Fruit fly (Drosophila melanogaster) whole organism, embryonic: Measurements from ENCODE around the gene CG42494.

Experiments used
- Abd-B ChIP-seq: fragments of 200-800 bp; sonication (Bioruptor generic); optimal IDR thresholded peaks from 2 replicates; lab custom pipeline; 2018; ENCODE audit warnings: missing biosample characterization, mild to moderate bottlenecking, missing genetic modification characterization, moderate library complexity
- BtbVII ChIP-seq: fragments of 200-800 bp; sonication (Bioruptor generic); optimal IDR thresholded peaks from 3 replicates; lab custom pipeline; 2017; ENCODE audit warnings: missing biosample characterization, mild to moderate bottlenecking, missing genetic modification characterization
- Bteb2 ChIP-seq: fragments of 200-800 bp; sonication (Bioruptor generic); optimal IDR thresholded peaks from 2 replicates; lab custom pipeline; 2016; ENCODE audit warnings: missing biosample characterization, missing genetic modification characterization
- CG11504 ChIP-seq: fragments of 200-800 bp; sonication (Bioruptor generic); optimal IDR thresholded peaks from 3 replicates; lab custom pipeline; 2019; ENCODE audit warnings: missing biosample characterization, mild to moderate bottlenecking, missing genetic modification characterization, moderate library complexity
- CG11723 ChIP-seq: fragments of 200-800 bp; sonication (Bioruptor generic); optimal IDR thresholded peaks from 2 replicates; lab custom pipeline; 2017; ENCODE audit warnings: missing biosample characterization, mild to moderate bottlenecking, missing genetic modification characterization
- CG1233 ChIP-seq: fragments of 200-800 bp; sonication (Bioruptor generic); optimal IDR thresholded peaks from 4 replicates; lab custom pipeline; 2018; ENCODE audit warnings: missing biosample characterization, mild to moderate bottlenecking, missing genetic modification characterization
- CG12744 ChIP-seq: fragments of 200-800 bp; sonication (Bioruptor generic); optimal IDR thresholded peaks from 2 replicates; lab custom pipeline; 2016; ENCODE audit warnings: missing biosample characterization, missing genetic modification characterization
- CG12769 ChIP-seq: fragments of 200-800 bp; sonication (Bioruptor generic); optimal IDR thresholded peaks from 2 replicates; lab custom pipeline; 2019; ENCODE audit warnings: missing biosample characterization, mild to moderate bottlenecking, missing genetic modification characterization, moderate library complexity
- CG14014 ChIP-seq: fragments of 200-800 bp; sonication (Bioruptor generic); IDR thresholded peaks from 2 replicates; pipeline ENCODE4 v1.3.6; 2022; ENCODE audit warnings: missing biosample characterization, missing genetic modification characterization
- CG14441 ChIP-seq: fragments of 200-800 bp; sonication (Bioruptor generic); IDR thresholded peaks from 2 replicates; pipeline ENCODE4 v1.3.6; 2022; ENCODE audit warnings: missing biosample characterization, missing genetic modification characterization
- CG14965 ChIP-seq: fragments of 200-800 bp; sonication (Bioruptor generic); optimal IDR thresholded peaks from 2 replicates; lab custom pipeline; 2016; ENCODE audit warnings: missing biosample characterization, missing genetic modification characterization, borderline replicate concordance
- CG16863 ChIP-seq: fragments of 200-800 bp; sonication (Bioruptor generic); optimal IDR thresholded peaks from 3 replicates; lab custom pipeline; 2016; ENCODE audit warnings: missing biosample characterization, missing genetic modification characterization
- CG17802 ChIP-seq: fragments of 200-800 bp; sonication (Bioruptor generic); optimal IDR thresholded peaks from 2 replicates; lab custom pipeline; 2018; ENCODE audit warnings: missing biosample characterization, mild to moderate bottlenecking, missing genetic modification characterization, moderate library complexity
- CG18262 ChIP-seq: fragments of 200-800 bp; optimal IDR thresholded peaks from 3 replicates; lab custom pipeline; 2019; ENCODE audit warnings: missing biosample characterization, mild to moderate bottlenecking, missing genetic modification characterization, moderate library complexity
- CG18619 ChIP-seq: fragments of 200-800 bp; sonication (Bioruptor generic); optimal IDR thresholded peaks from 3 replicates; lab custom pipeline; 2017; ENCODE audit warnings: missing biosample characterization, mild to moderate bottlenecking, missing genetic modification characterization
- CG2678 ChIP-seq: fragments of 200-800 bp; sonication (Bioruptor generic); optimal IDR thresholded peaks from 3 replicates; lab custom pipeline; 2019; ENCODE audit warnings: missing biosample characterization, mild to moderate bottlenecking, missing genetic modification characterization, moderate library complexity
- CG30020 ChIP-seq: fragments of 200-800 bp; optimal IDR thresholded peaks from 2 replicates; lab custom pipeline; 2019; ENCODE audit warnings: missing biosample characterization, mild to moderate bottlenecking, missing genetic modification characterization, moderate library complexity
- CG3065 ChIP-seq: fragments of 200-800 bp; sonication (Bioruptor generic); optimal IDR thresholded peaks from 2 replicates; lab custom pipeline; 2016; ENCODE audit warnings: missing biosample characterization, missing genetic modification characterization
- CG3726 ChIP-seq: fragments of 200-800 bp; sonication (Bioruptor generic); IDR thresholded peaks from 3 replicates; pipeline ENCODE4, ENCODE4 v1.3.6; 2022; ENCODE audit warnings: missing biosample characterization, missing genetic modification characterization
- CG6813 ChIP-seq: fragments of 200-800 bp; sonication (Bioruptor generic); optimal IDR thresholded peaks from 2 replicates; lab custom pipeline; 2017; ENCODE audit warnings: missing biosample characterization, missing genetic modification characterization, mild to moderate bottlenecking, moderate library complexity, missing genetic modification reagents
- CG7745 ChIP-seq: fragments of 200-800 bp; sonication (Bioruptor generic); optimal IDR thresholded peaks from 2 replicates; lab custom pipeline; 2018; ENCODE audit warnings: missing biosample characterization, mild to moderate bottlenecking, missing genetic modification characterization, moderate library complexity
- CG8281 ChIP-seq: fragments of 200-800 bp; sonication (Bioruptor generic); optimal IDR thresholded peaks from 2 replicates; lab custom pipeline; 2018; ENCODE audit warnings: missing biosample characterization, mild to moderate bottlenecking, missing genetic modification characterization, moderate library complexity
- CG8359 ChIP-seq: fragments of 200-800 bp; sonication (Bioruptor generic); optimal IDR thresholded peaks from 2 replicates; lab custom pipeline; 2017; ENCODE audit warnings: missing biosample characterization, mild to moderate bottlenecking, missing genetic modification characterization, borderline replicate concordance
- CG8388 ChIP-seq: fragments of 200-800 bp; sonication (Bioruptor generic); optimal IDR thresholded peaks from 2 replicates; lab custom pipeline; 2019; ENCODE audit warnings: missing biosample characterization, mild to moderate bottlenecking, missing genetic modification characterization, moderate library complexity
- CG8765 ChIP-seq: fragments of 200-800 bp; sonication (Bioruptor generic); IDR thresholded peaks from 2 replicates; pipeline ENCODE4 v1.3.6; 2022; ENCODE audit warnings: missing biosample characterization, missing genetic modification characterization
- CG8924 ChIP-seq: fragments of 200-800 bp; optimal IDR thresholded peaks from 3 replicates; lab custom pipeline; 2019; ENCODE audit warnings: missing biosample characterization, mild to moderate bottlenecking, missing genetic modification characterization, moderate library complexity
- Dad ChIP-seq: fragments of 200-800 bp; sonication (Bioruptor generic); optimal IDR thresholded peaks from 3 replicates; lab custom pipeline; 2016; ENCODE audit warnings: missing biosample characterization, missing genetic modification characterization
- Dll ChIP-seq: fragments of 200-800 bp; sonication (Bioruptor generic); IDR thresholded peaks from 4 replicates; pipeline ENCODE4 v1.3.6; 2022; ENCODE audit warnings: missing biosample characterization, missing genetic modification characterization; ENCODE audit not compliant: partially characterized antibody
- Doc3 ChIP-seq: fragments of 200-800 bp; sonication (Bioruptor generic); IDR thresholded peaks from 3 replicates; pipeline ENCODE4 v1.3.6; 2022; ENCODE audit warnings: missing biosample characterization, missing genetic modification characterization; ENCODE audit not compliant: partially characterized antibody
- Ets97D ChIP-seq: fragments of 200-800 bp; sonication (Bioruptor generic); optimal IDR thresholded peaks from 3 replicates; lab custom pipeline; 2016; ENCODE audit warnings: missing biosample characterization, missing genetic modification characterization
- Gug ChIP-seq: fragments of 200-800 bp; sonication (Bioruptor generic); IDR thresholded peaks from 4 replicates; pipeline ENCODE4 v1.3.6; 2022; ENCODE audit warnings: missing biosample characterization, missing genetic modification characterization
- HLH3B ChIP-seq: fragments of 200-800 bp; sonication (Bioruptor generic); IDR thresholded peaks from 2 replicates; pipeline ENCODE4 v1.3.6; 2022; ENCODE audit warnings: missing biosample characterization, missing genetic modification characterization
- Hmx ChIP-seq: fragments of 200-800 bp; sonication (Bioruptor generic); optimal IDR thresholded peaks from 2 replicates; lab custom pipeline; 2016; ENCODE audit warnings: missing biosample characterization, missing genetic modification characterization
- Lpt ChIP-seq: fragments of >200 bp; optimal IDR thresholded peaks from 2 replicates; lab custom pipeline; 2018; ENCODE audit warnings: missing biosample characterization, missing genetic modification characterization
- Mad ChIP-seq: fragments of 200-800 bp; sonication (Bioruptor generic); optimal IDR thresholded peaks from 2 replicates; lab custom pipeline; 2016; ENCODE audit warnings: missing biosample characterization, missing genetic modification characterization
- Oaz ChIP-seq: fragments of 200-800 bp; sonication (Bioruptor generic); IDR thresholded peaks from 2 replicates; pipeline ENCODE4 v1.3.6; 2022; ENCODE audit warnings: missing biosample characterization, missing genetic modification characterization
- Opbp ChIP-seq: fragments of 200-800 bp; sonication (Bioruptor generic); IDR thresholded peaks from 3 replicates; pipeline ENCODE4 v1.3.6; 2022; ENCODE audit warnings: missing biosample characterization, missing genetic modification characterization; ENCODE audit not compliant: partially characterized antibody
- cg ChIP-seq: fragments of 200-800 bp; sonication (Bioruptor generic); optimal IDR thresholded peaks from 3 replicates; lab custom pipeline; 2019; ENCODE audit warnings: missing biosample characterization, mild to moderate bottlenecking, missing genetic modification characterization, moderate library complexity
- dpn ChIP-seq, 2 experiments: fragments of 200-800 bp; sonication (Bioruptor generic); optimal IDR thresholded peaks; 3 replicates each; lab custom pipeline; 2016; ENCODE audit warnings: missing biosample characterization in 2 of 2, missing genetic modification characterization in 2 of 2
- emc ChIP-seq: fragments of 200-800 bp; sonication (Bioruptor generic); optimal IDR thresholded peaks from 2 replicates; lab custom pipeline; 2016; ENCODE audit warnings: missing biosample characterization, missing genetic modification characterization
- eyg ChIP-seq: fragments of 200-800 bp; sonication (Bioruptor generic); optimal IDR thresholded peaks from 3 replicates; lab custom pipeline; 2016; ENCODE audit warnings: missing biosample characterization, missing genetic modification characterization
- fd102C ChIP-seq: fragments of 200-800 bp; sonication (Bioruptor generic); optimal IDR thresholded peaks from 2 replicates; lab custom pipeline; 2018; ENCODE audit warnings: missing biosample characterization, mild to moderate bottlenecking, missing genetic modification characterization, moderate library complexity
- fru ChIP-seq: fragments of >200 bp; optimal IDR thresholded peaks from 2 replicates; lab custom pipeline; 2017
- ftz-f1 ChIP-seq: fragments of 200-800 bp; sonication (Bioruptor generic); optimal IDR thresholded peaks from 2 replicates; lab custom pipeline; 2016; ENCODE audit warnings: missing biosample characterization, missing genetic modification characterization
- gro ChIP-seq: fragments of 200-800 bp; sonication (Bioruptor generic); optimal IDR thresholded peaks from 2 replicates; lab custom pipeline; 2016; ENCODE audit warnings: missing biosample characterization, missing genetic modification characterization
- nmo ChIP-seq: fragments of 200-800 bp; sonication (Bioruptor generic); optimal IDR thresholded peaks from 2 replicates; lab custom pipeline; 2018; ENCODE audit warnings: missing biosample characterization, mild to moderate bottlenecking, missing genetic modification characterization, moderate library complexity
- prd ChIP-seq, 3 experiments: fragments of >200 bp in 2 of 3; fragments of 200-800 bp in 1 of 3; sonication (Bioruptor generic) in 1 of 3; optimal IDR thresholded peaks in 2 of 3; IDR thresholded peaks in 1 of 3; 2 replicates in 2 of 3; 3 replicates in 1 of 3; pipeline versions ENCODE4 v1.3.6 to Lab custom; 2017 to 2022; ENCODE audit warnings: missing biosample characterization in 1 of 3, missing genetic modification characterization in 1 of 3
- rib ChIP-seq: fragments of 200-800 bp; sonication (Bioruptor generic); IDR thresholded peaks from 2 replicates; pipeline ENCODE4 v1.3.6; 2022; ENCODE audit warnings: missing biosample characterization, missing genetic modification characterization
- sens ChIP-seq: fragments of 200-800 bp; sonication (Bioruptor generic); peaks from one replicate; lab custom pipeline; 2016; ENCODE audit warnings: missing biosample characterization, missing genetic modification characterization
- sqz ChIP-seq: fragments of 200-800 bp; sonication (Bioruptor generic); optimal IDR thresholded peaks from 3 replicates; lab custom pipeline; 2018; ENCODE audit warnings: missing biosample characterization, mild to moderate bottlenecking, missing genetic modification characterization
- tio ChIP-seq: fragments of 200-800 bp; sonication (Bioruptor generic); optimal IDR thresholded peaks from 2 replicates; lab custom pipeline; 2017; ENCODE audit warnings: missing biosample characterization, missing genetic modification characterization, inconsistent platforms

Gene CG42494

DNA sequence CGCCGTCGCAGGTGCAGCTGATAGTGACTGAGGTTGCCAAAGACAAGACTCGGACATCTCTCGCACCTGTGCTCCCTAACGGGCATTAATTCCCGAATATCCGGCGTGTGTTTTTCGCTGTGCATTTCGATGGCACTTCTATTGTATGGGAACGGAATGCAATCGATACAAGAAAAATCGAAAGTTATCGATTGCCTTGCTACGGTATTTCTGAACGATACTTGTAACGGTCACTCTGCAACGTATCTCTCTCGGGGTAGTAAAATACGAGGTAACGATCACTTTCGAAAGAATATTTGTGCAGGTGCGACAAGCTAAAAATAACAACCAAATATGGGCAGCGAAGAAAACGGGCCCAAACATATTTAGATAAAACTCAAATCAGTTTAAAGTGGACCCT, 19.3 kb upstream of the CG42494 start, which contains the start of gene CG32280 (continued):
- TF ChIP-seq Hmx (no peak), CG3065 (no peak), CG1233 (no peak), dpn (GFP tag; optimal IDR thresholded peaks at IDR 0.05; lab: Kevin White, UChicago) (peak; percentile 13 to 38), CG18262 (tag; lab: Kevin White, UChicago) (no peak), Ets97D (GFP tag; lab: Kevin White, UChicago) (peak; percentile 38), CG8359 (GFP tag; lab: Kevin White, UChicago) (no peak), prd (optimal IDR thresholded peaks at IDR 0.05; lab: Kevin White, UChicago) (no peak), prd (GFP tag; IDR thresholded peaks at IDR 0.05; lab: Robert Waterston, UW) (no peak), CG6813 (GFP tag; lab: Kevin White, UChicago) (peak; percentile 29), CG8388 (GFP tag; lab: Kevin White, UChicago) (no peak), CG11504 (no peak), CG16863 (no peak), CG30020 (tag; lab: Kevin White, UChicago) (peak; percentile 31), CG14965 (no peak), cg (GFP tag; lab: Kevin White, UChicago) (no peak), BtbVII (GFP tag; lab: Kevin White, UChicago) (no peak), sens (GFP tag; lab: Kevin White, UChicago) (peak; percentile 91), Opbp (GFP tag; lab: Robert Waterston, UW) (peak; percentile 87; the same call in 2 of the 3 replicates), CG8765 (no peak), CG12744 (no peak), Bteb2 (peak; percentile 5), emc (no peak), CG17802 (tag; lab: Kevin White, UChicago) (no peak), Lpt (GFP tag; lab: Kevin White, UChicago) (no peak), Mad (GFP tag; lab: Kevin White, UChicago) (peak; percentile 10), CG11723 (GFP tag; lab: Kevin White, UChicago) (no peak), gro (GFP tag; lab: Kevin White, UChicago) (peak; percentile 61), Oaz (GFP tag; lab: Robert Waterston, UW) (no peak), Abd-B (GFP tag; lab: Kevin White, UChicago) (no peak), CG2678 (no peak), ftz-f1 (no peak), Gug (GFP tag; lab: Robert Waterston, UW) (peak; percentile 45; the same call in 2 of the 4 replicates), CG8281 (tag; lab: Kevin White, UChicago) (no peak), HLH3B (GFP tag; lab: Robert Waterston, UW) (no peak), rib (GFP tag; lab: Robert Waterston, UW) (no peak), CG18619 (GFP tag; lab: Kevin White, UChicago) (no peak), fd102C (GFP tag; lab: Kevin White, UChicago) (no peak), CG14441 (GFP tag; lab: Robert Waterston, UW) (peak; percentile 46; the same call in 1 of the 2 replicates), CG14014 (peak; percentile 16; the same call in 1 of the 2 replicates), Dll (peak; percentile 82), sqz (no peak), CG12769 (tag; lab: Kevin White, UChicago) (no peak), CG7745 (tag; lab: Kevin White, UChicago) (no peak), nmo (GFP tag; lab: Kevin White, UChicago) (peak; percentile 38), fru (lab: Kevin White, UChicago) (no peak), eyg (GFP tag; lab: Kevin White, UChicago) (no peak), CG8924 (tag; lab: Kevin White, UChicago) (peak; percentile 47), Dad (GFP tag; lab: Kevin White, UChicago) (peak; percentile 32), Doc3 (peak; percentile 74), CG3726 (GFP tag; lab: Robert Waterston, UW) (no peak), tio (GFP tag; lab: Kevin White, UChicago) (no peak)
